Fruit fly (Drosophila melanogaster) whole organism, embryonic: ENCODE measurements around the gene Pld3.

Experiments
- Aef1 ChIP-seq: fragments of 200-800 bp; sonication (Bioruptor generic); IDR thresholded peaks from 3 replicates; pipeline ENCODE4 v1.3.6; 2022; ENCODE audit warnings: missing biosample characterization, missing genetic modification characterization
- Antp ChIP-seq: fragments of 200-800 bp; sonication (Bioruptor generic); optimal IDR thresholded peaks from 3 replicates; lab custom pipeline; 2016; ENCODE audit warnings: missing biosample characterization, missing genetic modification characterization
- Awh ChIP-seq: fragments of 200-800 bp; sonication (Bioruptor generic); IDR thresholded peaks from 2 replicates; pipeline ENCODE4, ENCODE4 v1.3.6; 2022; ENCODE audit warnings: missing biosample characterization, missing genetic modification characterization
- Blimp-1 ChIP-seq: fragments of 200-800 bp; sonication (Bioruptor generic); optimal IDR thresholded peaks from 3 replicates; lab custom pipeline; 2018; ENCODE audit warnings: missing biosample characterization, missing genetic modification characterization, mild to moderate bottlenecking, moderate library complexity, missing genetic modification reagents
- CG11456 ChIP-seq: fragments of 200-800 bp; sonication (Bioruptor generic); IDR thresholded peaks from 3 replicates; pipeline ENCODE4 v1.3.6; 2022; ENCODE audit warnings: missing biosample characterization, missing genetic modification characterization
- CG11695 ChIP-seq: fragments of 200-800 bp; sonication (Bioruptor generic); IDR thresholded peaks from 3 replicates; pipeline ENCODE4 v1.3.6; 2022; ENCODE audit warnings: missing biosample characterization, missing genetic modification characterization
- CG13894 ChIP-seq: fragments of 200-800 bp; sonication (Bioruptor generic); optimal IDR thresholded peaks from 3 replicates; lab custom pipeline; 2018; ENCODE audit warnings: missing biosample characterization, mild to moderate bottlenecking, missing genetic modification characterization, moderate library complexity
- CG14667 ChIP-seq: fragments of 200-800 bp; sonication (Bioruptor generic); IDR thresholded peaks from 2 replicates; pipeline ENCODE4 v1.3.6; 2022; ENCODE audit warnings: missing biosample characterization, missing genetic modification characterization
- CG14710 ChIP-seq: fragments of 200-800 bp; sonication (Bioruptor generic); optimal IDR thresholded peaks from 3 replicates; lab custom pipeline; 2019; ENCODE audit warnings: missing biosample characterization, mild to moderate bottlenecking, missing genetic modification characterization, moderate library complexity
- CG14860 ChIP-seq: fragments of 200-800 bp; sonication (Bioruptor generic); IDR thresholded peaks from 3 replicates; pipeline ENCODE4 v1.3.6; 2022; ENCODE audit warnings: missing biosample characterization, missing genetic modification characterization; ENCODE audit not compliant: partially characterized antibody
- CG1529 ChIP-seq: fragments of 200-800 bp; sonication (Bioruptor generic); optimal IDR thresholded peaks from 3 replicates; lab custom pipeline; 2018; ENCODE audit warnings: missing biosample characterization, missing genetic modification characterization
- CG15479 ChIP-seq: fragments of 200-800 bp; sonication (Bioruptor generic); optimal IDR thresholded peaks from 3 replicates; lab custom pipeline; 2019; ENCODE audit warnings: missing biosample characterization, mild to moderate bottlenecking, missing genetic modification characterization, moderate library complexity
- CG1603 ChIP-seq: fragments of 200-800 bp; sonication (Bioruptor generic); optimal IDR thresholded peaks from 2 replicates; lab custom pipeline; 2019; ENCODE audit warnings: missing biosample characterization, mild to moderate bottlenecking, missing genetic modification characterization, moderate library complexity
- CG16813 ChIP-seq: fragments of 200-800 bp; sonication (Bioruptor generic); IDR thresholded peaks from 3 replicates; pipeline ENCODE4 v1.3.6; 2022; ENCODE audit warnings: missing biosample characterization, missing genetic modification characterization; ENCODE audit not compliant: partially characterized antibody
- CG18011 ChIP-seq: fragments of 200-800 bp; sonication (Bioruptor generic); optimal IDR thresholded peaks from 2 replicates; lab custom pipeline; 2017; ENCODE audit warnings: missing biosample characterization, missing genetic modification characterization, mild to moderate bottlenecking, moderate library complexity, missing genotype
- CG18476 ChIP-seq: fragments of 200-800 bp; sonication (Bioruptor generic); optimal IDR thresholded peaks from 2 replicates; lab custom pipeline; 2016; ENCODE audit warnings: missing biosample characterization, mild to moderate bottlenecking, missing genetic modification characterization
- CG2712 ChIP-seq: fragments of 200-800 bp; optimal IDR thresholded peaks from 3 replicates; lab custom pipeline; 2019; ENCODE audit warnings: missing biosample characterization, mild to moderate bottlenecking, missing genetic modification characterization, moderate library complexity
- CG32767 ChIP-seq: fragments of 200-800 bp; sonication (Bioruptor generic); IDR thresholded peaks from 2 replicates; pipeline ENCODE4 v1.3.6; 2022; ENCODE audit warnings: missing biosample characterization, missing genetic modification characterization
- CG3407 ChIP-seq: fragments of 200-800 bp; sonication (Bioruptor generic); optimal IDR thresholded peaks from 2 replicates; lab custom pipeline; 2018; ENCODE audit warnings: missing biosample characterization, mild to moderate bottlenecking, missing genetic modification characterization
- CG4617 ChIP-seq: fragments of 200-800 bp; sonication (Bioruptor generic); optimal IDR thresholded peaks from 3 replicates; lab custom pipeline; 2016; ENCODE audit warnings: missing biosample characterization, missing genetic modification characterization, borderline replicate concordance
- CG6683 ChIP-seq: fragments of 200-800 bp; sonication (Bioruptor generic); optimal IDR thresholded peaks from 2 replicates; lab custom pipeline; 2017; ENCODE audit warnings: missing biosample characterization, mild to moderate bottlenecking, missing genetic modification characterization, missing genetic modification reagents
- CG6813 ChIP-seq: fragments of 200-800 bp; sonication (Bioruptor generic); optimal IDR thresholded peaks from 2 replicates; lab custom pipeline; 2017; ENCODE audit warnings: missing biosample characterization, missing genetic modification characterization, mild to moderate bottlenecking, moderate library complexity, missing genetic modification reagents
- CG7357 ChIP-seq: fragments of 200-800 bp; sonication (Bioruptor generic); IDR thresholded peaks from 3 replicates; pipeline ENCODE4 v1.3.6; 2022; ENCODE audit warnings: missing biosample characterization, missing genetic modification characterization
- CG7786 ChIP-seq: fragments of 200-800 bp; sonication (Bioruptor generic); optimal IDR thresholded peaks from 2 replicates; lab custom pipeline; 2016; ENCODE audit warnings: missing biosample characterization, missing genetic modification characterization
- CG7839 ChIP-seq: fragments of 200-800 bp; sonication (Bioruptor generic); optimal IDR thresholded peaks from 3 replicates; lab custom pipeline; 2018; ENCODE audit warnings: missing biosample characterization, mild to moderate bottlenecking, missing genetic modification characterization, moderate library complexity
- CG8924 ChIP-seq: fragments of 200-800 bp; optimal IDR thresholded peaks from 3 replicates; lab custom pipeline; 2019; ENCODE audit warnings: missing biosample characterization, mild to moderate bottlenecking, missing genetic modification characterization, moderate library complexity
- CG9215 ChIP-seq: fragments of 200-800 bp; sonication (Bioruptor generic); IDR thresholded peaks from 2 replicates; pipeline ENCODE4 v1.3.6; 2022; ENCODE audit warnings: missing biosample characterization, missing genetic modification characterization
- Dip2 ChIP-seq: fragments of 200-800 bp; sonication (Bioruptor generic); IDR thresholded peaks from 2 replicates; pipeline ENCODE4 v1.3.6; 2022; ENCODE audit warnings: missing biosample characterization, missing genetic modification characterization
- Ets97D ChIP-seq: fragments of 200-800 bp; sonication (Bioruptor generic); optimal IDR thresholded peaks from 3 replicates; lab custom pipeline; 2016; ENCODE audit warnings: missing biosample characterization, missing genetic modification characterization
- H15 ChIP-seq: fragments of 200-800 bp; sonication (Bioruptor generic); IDR thresholded peaks from 3 replicates; pipeline ENCODE4 v1.3.6; 2022; ENCODE audit warnings: missing biosample characterization, missing genetic modification characterization
- Hsf ChIP-seq: fragments of 200-800 bp; sonication (Bioruptor generic); optimal IDR thresholded peaks from 3 replicates; lab custom pipeline; 2016; ENCODE audit warnings: missing biosample characterization, missing genetic modification characterization
- Rx ChIP-seq: fragments of 200-800 bp; sonication (Bioruptor generic); IDR thresholded peaks from 2 replicates; pipeline ENCODE4 v1.3.6; 2022; ENCODE audit warnings: missing biosample characterization, missing genetic modification characterization
- Six4 ChIP-seq: fragments of 200-800 bp; sonication (Bioruptor generic); optimal IDR thresholded peaks from 2 replicates; lab custom pipeline; 2016; ENCODE audit warnings: missing biosample characterization, missing genetic modification characterization
- YL-1 ChIP-seq: fragments of 200-800 bp; sonication (Bioruptor generic); optimal IDR thresholded peaks from 3 replicates; lab custom pipeline; 2017; ENCODE audit warnings: missing biosample characterization, mild to moderate bottlenecking, missing genetic modification characterization
- abd-A ChIP-seq: fragments of 200-800 bp; sonication (Bioruptor generic); optimal IDR thresholded peaks from 3 replicates; lab custom pipeline; 2019; ENCODE audit warnings: missing biosample characterization, mild to moderate bottlenecking, missing genetic modification characterization, moderate library complexity
- bcd ChIP-seq: fragments of 200-800 bp; sonication (Bioruptor generic); optimal IDR thresholded peaks from 2 replicates; lab custom pipeline; 2017; ENCODE audit warnings: missing biosample characterization, mild to moderate bottlenecking, missing genetic modification characterization
- chif ChIP-seq, 2 experiments: fragments of 200-800 bp; sonication (Bioruptor generic); optimal IDR thresholded peaks; 3 replicates each; lab custom pipeline; 2016; ENCODE audit warnings: missing biosample characterization in 2 of 2, missing genetic modification characterization in 2 of 2
- dmrt11E ChIP-seq: fragments of 200-800 bp; sonication (Bioruptor generic); optimal IDR thresholded peaks from 3 replicates; lab custom pipeline; 2018; ENCODE audit warnings: missing biosample characterization, mild to moderate bottlenecking, missing genetic modification characterization, moderate library complexity
- ewg ChIP-seq: fragments of 200-800 bp; sonication (Bioruptor generic); optimal IDR thresholded peaks from 3 replicates; lab custom pipeline; 2017; ENCODE audit warnings: mild to moderate bottlenecking, missing biosample characterization, missing genetic modification reagents, missing genetic modification characterization
- fd96Cb ChIP-seq: fragments of 200-800 bp; sonication (Bioruptor generic); optimal IDR thresholded peaks from 2 replicates; lab custom pipeline; 2018; ENCODE audit warnings: missing biosample characterization, mild to moderate bottlenecking, missing genetic modification characterization, moderate library complexity
- gem ChIP-seq: fragments of 200-800 bp; sonication (Bioruptor generic); optimal IDR thresholded peaks from 2 replicates; lab custom pipeline; 2019; ENCODE audit warnings: missing biosample characterization, mild to moderate bottlenecking, missing genetic modification characterization, moderate library complexity
- hbn ChIP-seq: fragments of 200-800 bp; sonication (Bioruptor generic); IDR thresholded peaks from 2 replicates; pipeline ENCODE4 v1.3.6; 2022; ENCODE audit warnings: missing biosample characterization, missing genetic modification characterization; ENCODE audit not compliant: partially characterized antibody
- stc ChIP-seq: fragments of 200-800 bp; sonication (Bioruptor generic); IDR thresholded peaks from 2 replicates; pipeline ENCODE4 v1.3.6; 2022; ENCODE audit warnings: missing biosample characterization, missing genetic modification characterization
- sug ChIP-seq: fragments of 200-800 bp; optimal IDR thresholded peaks from 2 replicates; lab custom pipeline; 2019; ENCODE audit warnings: missing biosample characterization, mild to moderate bottlenecking, missing genetic modification characterization, moderate library complexity
- tap ChIP-seq: fragments of 200-800 bp; optimal IDR thresholded peaks from 3 replicates; lab custom pipeline; 2019; ENCODE audit warnings: missing biosample characterization, mild to moderate bottlenecking, missing genetic modification characterization, moderate library complexity
- toy ChIP-seq: fragments of 200-800 bp; sonication (Bioruptor generic); IDR thresholded peaks from 2 replicates; pipeline ENCODE4 v1.3.6; 2022; ENCODE audit warnings: missing biosample characterization, missing genetic modification characterization
- tup ChIP-seq: fragments of 200-800 bp; sonication (Bioruptor generic); optimal IDR thresholded peaks from 2 replicates; lab custom pipeline; 2016; ENCODE audit warnings: missing biosample characterization, mild to moderate bottlenecking, missing genetic modification characterization, moderate library complexity
- usp ChIP-seq: fragments of >200 bp; optimal IDR thresholded peaks from 2 replicates; lab custom pipeline; 2017; ENCODE audit warnings: missing biosample characterization, missing genetic modification characterization
- wor ChIP-seq: fragments of 200-800 bp; sonication (Bioruptor generic); IDR thresholded peaks from 2 replicates; pipeline ENCODE4 v1.3.6; 2022; ENCODE audit warnings: missing biosample characterization, missing genetic modification characterization
- z ChIP-seq: fragments of 200-800 bp; sonication (Bioruptor generic); IDR thresholded peaks from 3 replicates; pipeline ENCODE4 v1.3.6; 2022; ENCODE audit warnings: missing biosample characterization, missing genetic modification characterization

Pld3 gene

dm6 chr2L:21163311-21163842 lies 4.7 kb downstream of the Pld3 start, which contains the start of gene Noc2 (continued):
- TF ChIP-seq Ets97D (GFP tag; lab: Kevin White, UChicago) (peak; percentile 30), CG6813 (GFP tag; lab: Kevin White, UChicago) (no peak), CG3407 (GFP tag; lab: Kevin White, UChicago) (no peak), CG18011 (GFP tag; lab: Kevin White, UChicago) (no peak), CG11456 (peak; percentile 72; the same call in 1 of the 3 replicates), chif (GFP tag; optimal IDR thresholded peaks at IDR 0.05; lab: Kevin White, UChicago) (peak in 1 of 2 experiments; percentile 17), YL-1 (GFP tag; lab: Kevin White, UChicago) (peak; percentile 46), Rx (peak; percentile 72), Blimp-1 (GFP tag; lab: Kevin White, UChicago) (peak; percentile 32), stc (GFP tag; lab: Robert Waterston, UW) (no peak), tup (GFP tag; lab: Kevin White, UChicago) (no peak), sug (peak; percentile 40), CG7839 (tag; lab: Kevin White, UChicago) (peak; percentile 49), Antp (GFP tag; lab: Kevin White, UChicago) (peak; percentile 37), CG14667 (GFP tag; lab: Robert Waterston, UW) (peak; percentile 43), Six4 (GFP tag; lab: Kevin White, UChicago) (no peak), CG9215 (GFP tag; lab: Robert Waterston, UW) (peak; percentile 36; the same call in 1 of the 2 replicates), tap (tag; lab: Kevin White, UChicago) (no peak), Hsf (GFP tag; lab: Kevin White, UChicago) (peak; percentile 43), CG7357 (GFP tag; lab: Robert Waterston, UW) (no peak), CG16813 (GFP tag; lab: Robert Waterston, UW) (no peak), z (GFP tag; lab: Robert Waterston, UW) (no peak), Dip2 (no peak), CG2712 (tag; lab: Kevin White, UChicago) (peak; percentile 64), CG14710 (tag; lab: Kevin White, UChicago) (peak; percentile 54), CG32767 (GFP tag; lab: Robert Waterston, UW) (peak; percentile 9; the same call in 1 of the 2 replicates), wor (GFP tag; lab: Robert Waterston, UW) (no peak), CG18476 (no peak), bcd (peak; percentile 37), Aef1 (GFP tag; lab: Robert Waterston, UW) (peak; percentile 50), dmrt11E (tag; lab: Kevin White, UChicago) (peak; percentile 36), CG1529 (GFP tag; lab: Kevin White, UChicago) (no peak), usp (GFP tag; lab: Kevin White, UChicago) (no peak), CG1603 (tag; lab: Kevin White, UChicago) (peak; percentile 51), abd-A (no peak), CG13894 (tag; lab: Kevin White, UChicago) (no peak), hbn (GFP tag; lab: Robert Waterston, UW) (no peak), toy (GFP tag; lab: Robert Waterston, UW) (no peak), CG4617 (GFP tag; lab: Kevin White, UChicago) (peak; percentile 55), H15 (GFP tag; lab: Robert Waterston, UW) (peak; percentile 62; the same call in 2 of the 3 replicates), fd96Cb (tag; lab: Kevin White, UChicago) (peak; percentile 48), CG6683 (GFP tag; lab: Kevin White, UChicago) (no peak), ewg (GFP tag; lab: Kevin White, UChicago) (peak; percentile 21), CG7786 (GFP tag; lab: Kevin White, UChicago) (no peak), CG11695 (GFP tag; lab: Robert Waterston, UW) (no peak), gem (tag; lab: Kevin White, UChicago) (peak; percentile 65), CG14860 (GFP tag; lab: Robert Waterston, UW) (no peak), Awh (no peak), CG15479 (GFP tag; lab: Kevin White, UChicago) (no peak), CG8924 (tag; lab: Kevin White, UChicago) (peak; percentile 50)
